Fruit fly (Drosophila melanogaster) whole organism, embryonic: ENCODE data around the gene CG6283.
A peak's percentile ranks its signal among the peaks of the same experiment; 100 is the strongest.

ENCODE experiments used
- Adf1 ChIP-seq: fragments of 200-800 bp; sonication (Bioruptor generic); IDR thresholded peaks from 2 replicates; pipeline ENCODE4 v1.3.6; 2022; ENCODE audit warnings: missing biosample characterization, missing genetic modification characterization
- Aef1 ChIP-seq: fragments of 200-800 bp; sonication (Bioruptor generic); IDR thresholded peaks from 3 replicates; pipeline ENCODE4 v1.3.6; 2022; ENCODE audit warnings: missing biosample characterization, missing genetic modification characterization
- Blimp-1 ChIP-seq: fragments of 200-800 bp; sonication (Bioruptor generic); optimal IDR thresholded peaks from 3 replicates; lab custom pipeline; 2018; ENCODE audit warnings: missing biosample characterization, missing genetic modification characterization, mild to moderate bottlenecking, moderate library complexity, missing genetic modification reagents
- CG10462 ChIP-seq: fragments of 200-800 bp; sonication (Bioruptor generic); optimal IDR thresholded peaks from 2 replicates; lab custom pipeline; 2016; ENCODE audit warnings: missing biosample characterization, missing genetic modification characterization
- CG11695 ChIP-seq: fragments of 200-800 bp; sonication (Bioruptor generic); IDR thresholded peaks from 3 replicates; pipeline ENCODE4 v1.3.6; 2022; ENCODE audit warnings: missing biosample characterization, missing genetic modification characterization
- CG11723 ChIP-seq: fragments of 200-800 bp; sonication (Bioruptor generic); optimal IDR thresholded peaks from 2 replicates; lab custom pipeline; 2017; ENCODE audit warnings: missing biosample characterization, mild to moderate bottlenecking, missing genetic modification characterization
- CG12236 ChIP-seq: fragments of 200-800 bp; sonication (Bioruptor generic); optimal IDR thresholded peaks from 2 replicates; lab custom pipeline; 2016; ENCODE audit warnings: missing biosample characterization, missing genetic modification characterization
- CG1647 ChIP-seq: fragments of 200-800 bp; sonication (Bioruptor generic); optimal IDR thresholded peaks from 3 replicates; lab custom pipeline; 2016; ENCODE audit warnings: missing biosample characterization, missing genetic modification characterization
- CG16815 ChIP-seq: fragments of 200-800 bp; sonication (Bioruptor generic); optimal IDR thresholded peaks from 3 replicates; lab custom pipeline; 2017; ENCODE audit warnings: missing biosample characterization, mild to moderate bottlenecking, missing genetic modification characterization
- CG18599 ChIP-seq: fragments of 200-800 bp; sonication (Bioruptor generic); optimal IDR thresholded peaks from 3 replicates; lab custom pipeline; 2017; ENCODE audit warnings: missing biosample characterization, missing genetic modification characterization, mild to moderate bottlenecking, moderate library complexity, missing genetic modification reagents
- CG30431 ChIP-seq: fragments of 200-800 bp; sonication (Bioruptor generic); optimal IDR thresholded peaks from 2 replicates; lab custom pipeline; 2017; ENCODE audit warnings: missing biosample characterization, missing genetic modification characterization
- CG31365 ChIP-seq: fragments of 200-800 bp; sonication (Bioruptor generic); optimal IDR thresholded peaks from 2 replicates; lab custom pipeline; 2018; ENCODE audit warnings: missing biosample characterization, mild to moderate bottlenecking, missing genetic modification characterization
- CG4282 ChIP-seq: fragments of 200-800 bp; sonication (Bioruptor generic); optimal IDR thresholded peaks from 2 replicates; lab custom pipeline; 2016; ENCODE audit warnings: missing biosample characterization, missing genetic modification characterization
- CG6254 ChIP-seq: fragments of 200-800 bp; sonication (Bioruptor generic); optimal IDR thresholded peaks from 3 replicates; lab custom pipeline; 2017; ENCODE audit warnings: mild to moderate bottlenecking, missing biosample characterization, missing genetic modification reagents, missing genetic modification characterization
- CG6791 ChIP-seq: fragments of 200-800 bp; sonication (Bioruptor generic); IDR thresholded peaks from 3 replicates; pipeline ENCODE4 v1.3.6; 2022; ENCODE audit warnings: missing biosample characterization, missing genetic modification characterization; ENCODE audit not compliant: partially characterized antibody
- CG6813 ChIP-seq: fragments of 200-800 bp; sonication (Bioruptor generic); optimal IDR thresholded peaks from 2 replicates; lab custom pipeline; 2017; ENCODE audit warnings: missing biosample characterization, missing genetic modification characterization, mild to moderate bottlenecking, moderate library complexity, missing genetic modification reagents
- CG7745 ChIP-seq: fragments of 200-800 bp; sonication (Bioruptor generic); optimal IDR thresholded peaks from 2 replicates; lab custom pipeline; 2018; ENCODE audit warnings: missing biosample characterization, mild to moderate bottlenecking, missing genetic modification characterization, moderate library complexity
- Gsc ChIP-seq: fragments of 200-800 bp; sonication (Bioruptor generic); IDR thresholded peaks from 2 replicates; pipeline ENCODE4 v1.3.6; 2022; ENCODE audit warnings: missing biosample characterization, missing genetic modification characterization
- HLH4C ChIP-seq: fragments of 200-800 bp; sonication (Bioruptor generic); IDR thresholded peaks from 3 replicates; pipeline ENCODE4 v1.3.6; 2022; ENCODE audit warnings: missing biosample characterization, missing genetic modification characterization; ENCODE audit not compliant: partially characterized antibody
- HmgZ ChIP-seq: fragments of 200-800 bp; sonication (Bioruptor generic); optimal IDR thresholded peaks from 2 replicates; lab custom pipeline; 2018; ENCODE audit warnings: missing biosample characterization, mild to moderate bottlenecking, missing genetic modification characterization
- Hr78 ChIP-seq, 2 experiments: fragments of 200-800 bp in 1 of 2; fragments of >200 bp in 1 of 2; sonication (Bioruptor generic) in 1 of 2; optimal IDR thresholded peaks; 2 replicates each; lab custom pipeline; 2017 to 2019; ENCODE audit warnings: missing biosample characterization in 2 of 2, missing genetic modification characterization in 2 of 2, mild to moderate bottlenecking in 1 of 2, moderate library complexity in 1 of 2
- Jarid2 ChIP-seq: fragments of 200-800 bp; sonication (Bioruptor generic); optimal IDR thresholded peaks from 3 replicates; lab custom pipeline; 2017; ENCODE audit warnings: mild to moderate bottlenecking, missing biosample characterization, missing genetic modification reagents, missing genetic modification characterization
- Med ChIP-seq: fragments of 200-800 bp; sonication (Bioruptor generic); peaks from one replicate; lab custom pipeline; 2016; ENCODE audit warnings: missing biosample characterization, missing genetic modification characterization, mild to moderate bottlenecking, inconsistent platforms, moderate library complexity
- Meics ChIP-seq: fragments of 200-800 bp; sonication (Bioruptor generic); optimal IDR thresholded peaks from 2 replicates; lab custom pipeline; 2017; ENCODE audit warnings: missing biosample characterization, mild to moderate bottlenecking, missing genetic modification characterization
- Pdp1 ChIP-seq, 2 experiments: fragments of 200-800 bp; sonication (Bioruptor generic); optimal IDR thresholded peaks; 3 replicates each; lab custom pipeline; 2016; ENCODE audit warnings: missing biosample characterization in 2 of 2, missing genetic modification characterization in 2 of 2, mild to moderate bottlenecking in 1 of 2, moderate library complexity in 1 of 2
- Xbp1 ChIP-seq: fragments of 200-800 bp; sonication (Bioruptor generic); optimal IDR thresholded peaks from 3 replicates; lab custom pipeline; 2016; ENCODE audit warnings: missing biosample characterization, mild to moderate bottlenecking, missing genetic modification characterization
- Xrp1 ChIP-seq: fragments of 200-800 bp; sonication (Bioruptor generic); IDR thresholded peaks from 2 replicates; pipeline ENCODE4 v1.3.6; 2022; ENCODE audit warnings: missing biosample characterization, missing genetic modification characterization
- abd-A ChIP-seq: fragments of 200-800 bp; sonication (Bioruptor generic); optimal IDR thresholded peaks from 3 replicates; lab custom pipeline; 2019; ENCODE audit warnings: missing biosample characterization, mild to moderate bottlenecking, missing genetic modification characterization, moderate library complexity
- btn ChIP-seq: fragments of 200-800 bp; sonication (Bioruptor generic); optimal IDR thresholded peaks from 2 replicates; lab custom pipeline; 2016; ENCODE audit warnings: missing biosample characterization, missing genetic modification characterization
- crc ChIP-seq: fragments of 200-800 bp; sonication (Bioruptor generic); optimal IDR thresholded peaks from 2 replicates; lab custom pipeline; 2016; ENCODE audit warnings: missing biosample characterization, missing genetic modification characterization
- dysf ChIP-seq: fragments of 200-800 bp; sonication (Bioruptor generic); IDR thresholded peaks from 3 replicates; pipeline ENCODE4 v1.3.6; 2022; ENCODE audit warnings: missing biosample characterization, missing genetic modification characterization
- gro ChIP-seq: fragments of 200-800 bp; sonication (Bioruptor generic); optimal IDR thresholded peaks from 2 replicates; lab custom pipeline; 2016; ENCODE audit warnings: missing biosample characterization, missing genetic modification characterization
- h ChIP-seq: fragments of >200 bp; optimal IDR thresholded peaks from 2 replicates; lab custom pipeline; 2017
- lab ChIP-seq: fragments of 200-800 bp; sonication (Bioruptor generic); optimal IDR thresholded peaks from 3 replicates; lab custom pipeline; 2017; ENCODE audit warnings: missing biosample characterization, missing genetic modification characterization, mild to moderate bottlenecking, moderate library complexity, missing genetic modification reagents
- pan ChIP-seq, 4 experiments: fragments of >200 bp in 3 of 4; fragments of 200-800 bp in 1 of 4; sonication (Bioruptor generic) in 1 of 4; optimal IDR thresholded peaks in 3 of 4; IDR thresholded peaks in 1 of 4; 2 replicates each; pipeline versions ENCODE4 v1.3.6 to Lab custom; 2017 to 2022; ENCODE audit warnings: missing biosample characterization in 2 of 4, missing genetic modification characterization in 2 of 4, mixed read lengths in 1 of 4
- pnt ChIP-seq: fragments of 200-800 bp; sonication (Bioruptor generic); optimal IDR thresholded peaks from 3 replicates; lab custom pipeline; 2016; ENCODE audit warnings: missing biosample characterization, missing genetic modification characterization
- pum ChIP-seq: fragments of 200-800 bp; sonication (Bioruptor generic); optimal IDR thresholded peaks from 2 replicates; lab custom pipeline; 2016; ENCODE audit warnings: missing biosample characterization, missing genetic modification characterization
- row ChIP-seq: fragments of 200-800 bp; sonication (Bioruptor generic); IDR thresholded peaks from 3 replicates; pipeline ENCODE4 v1.3.6; 2022; ENCODE audit warnings: missing biosample characterization, missing genetic modification characterization
- slbo ChIP-seq: fragments of 200-800 bp; sonication (Bioruptor generic); IDR thresholded peaks from 2 replicates; pipeline ENCODE4 v1.3.6; 2022; ENCODE audit warnings: missing biosample characterization, missing genetic modification characterization
- sna ChIP-seq: fragments of 200-800 bp; sonication (Bioruptor generic); IDR thresholded peaks from 2 replicates; pipeline ENCODE4 v1.3.6; 2022; ENCODE audit warnings: missing biosample characterization, missing genetic modification characterization; ENCODE audit not compliant: partially characterized antibody
- tll ChIP-seq, 2 experiments: fragments of 200-800 bp in 1 of 2; fragments of >200 bp in 1 of 2; sonication (Bioruptor generic) in 1 of 2; optimal IDR thresholded peaks; 2 replicates each; lab custom pipeline; 2017 to 2019; ENCODE audit warnings: missing biosample characterization in 2 of 2, missing genetic modification characterization in 2 of 2, mild to moderate bottlenecking in 1 of 2, moderate library complexity in 1 of 2
- wdn ChIP-seq: fragments of 200-800 bp; sonication (Bioruptor generic); IDR thresholded peaks from 2 replicates; pipeline ENCODE4 v1.3.6; 2022; ENCODE audit warnings: missing biosample characterization, missing genetic modification characterization
- wek ChIP-seq: fragments of 200-800 bp; sonication (Bioruptor generic); optimal IDR thresholded peaks from 3 replicates; lab custom pipeline; 2018; ENCODE audit warnings: missing biosample characterization, mild to moderate bottlenecking, missing genetic modification characterization, moderate library complexity

CG6283 gene

DNA sequence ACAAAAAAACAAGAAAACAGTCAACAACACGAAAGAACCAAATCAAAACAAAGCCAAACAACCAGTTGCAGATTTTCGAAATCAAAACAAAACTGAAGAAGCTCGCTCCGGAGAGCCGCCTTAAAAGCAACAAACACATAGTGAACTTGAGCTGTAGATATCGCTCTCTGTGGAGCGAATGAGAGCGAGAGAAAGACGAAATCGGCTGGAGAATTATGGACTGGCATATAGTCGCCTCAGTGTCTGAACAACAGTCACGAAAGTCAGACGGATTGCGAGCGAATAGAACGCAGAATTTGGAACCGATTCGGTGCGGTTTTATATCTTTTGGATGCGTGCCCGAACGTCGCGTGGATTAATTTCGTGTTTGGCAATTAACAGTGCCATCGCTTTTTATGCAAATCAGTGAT is 40.9 kb downstream of the CG6283 start (continued):
- peak in 1 of 2 experiments; percentile 43 for TF ChIP-seq Hr78 (GFP tag; optimal IDR thresholded peaks at IDR 0.05; lab: Kevin White, UChicago)
- TF ChIP-seq HmgZ (tag; lab: Kevin White, UChicago): peak; percentile 1
- peak; percentile 57 for TF ChIP-seq abd-A (tag; lab: Kevin White, UChicago)
- peak; percentile 88 for TF ChIP-seq Jarid2 (GFP tag; lab: Kevin White, UChicago)
- 0 out of 2 replicates have a peak, but pooled peaks have one; percentile 31 for TF ChIP-seq sna (GFP tag; lab: Robert Waterston, UW)
- TF ChIP-seq lab (GFP tag; lab: Kevin White, UChicago): peak; percentile 65
- peak; percentile 35 for TF ChIP-seq slbo
- TF ChIP-seq, all 482 proteins: peak for 74

DNA sequence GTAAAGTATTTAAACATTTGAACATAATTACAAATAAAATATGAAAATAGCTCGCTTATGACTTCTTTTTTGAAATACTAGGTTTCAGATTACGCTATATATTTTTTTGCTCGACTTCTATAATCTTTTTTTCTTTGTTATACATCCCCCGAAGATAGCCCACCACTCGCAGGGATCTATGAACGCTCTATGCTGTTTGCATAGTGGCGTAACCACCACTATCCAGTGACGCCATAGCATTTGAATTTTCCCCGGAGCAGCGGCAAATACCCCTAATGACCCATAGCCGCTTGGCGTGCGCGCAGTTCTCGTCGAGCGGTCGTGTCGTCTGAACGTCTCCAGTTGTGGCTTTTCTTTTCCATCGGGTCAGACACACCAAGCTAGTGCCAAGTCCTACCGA is 42.9 kb downstream of the CG6283 start, which contains the start of the genes CG14253 and CG46313:
CG14253 (plus strand) TSS at position 301 of the 400 bp plus-strand sequence.
CG46313 (plus strand) TSS at position 301 of the 400 bp plus-strand sequence.
- TF ChIP-seq pum (GFP tag; lab: Kevin White, UChicago) (no peak), Xbp1 (GFP tag; lab: Kevin White, UChicago) (no peak), pnt (no peak), CG4282 (GFP tag; lab: Kevin White, UChicago) (no peak), Meics (GFP tag; lab: Kevin White, UChicago) (peak; percentile 5), Pdp1 (GFP tag; optimal IDR thresholded peaks at IDR 0.05; lab: Kevin White, UChicago) (peak in 1 of 2 experiments; percentile 53), wdn (GFP tag; lab: Robert Waterston, UW) (no peak), CG11723 (GFP tag; lab: Kevin White, UChicago) (no peak), CG31365 (tag; lab: Kevin White, UChicago) (no peak), lab (GFP tag; lab: Kevin White, UChicago) (peak; percentile 29), CG6791 (GFP tag; lab: Robert Waterston, UW) (no peak), CG10462 (GFP tag; lab: Kevin White, UChicago) (no peak), CG6254 (no peak), CG1647 (GFP tag; lab: Kevin White, UChicago) (no peak), tll (GFP tag; optimal IDR thresholded peaks at IDR 0.05; lab: Kevin White, UChicago) (no peak), CG6813 (GFP tag; lab: Kevin White, UChicago) (no peak), CG18599 (peak; percentile 3), Adf1 (GFP tag; lab: Robert Waterston, UW) (peak; percentile 11; the same call in 1 of the 2 replicates), abd-A (tag; lab: Kevin White, UChicago) (no peak), Xrp1 (GFP tag; lab: Robert Waterston, UW) (no peak), CG7745 (tag; lab: Kevin White, UChicago) (no peak), gro (no peak), CG12236 (GFP tag; lab: Kevin White, UChicago) (no peak), h (no peak), Aef1 (GFP tag; lab: Robert Waterston, UW) (no peak), btn (GFP tag; lab: Kevin White, UChicago) (no peak), HLH4C (GFP tag; lab: Robert Waterston, UW) (no peak), dysf (GFP tag; lab: Robert Waterston, UW) (0 out of 3 replicates have a peak, but pooled peaks have one; percentile 5), Med (GFP tag; lab: Kevin White, UChicago) (peak; percentile 30), wek (GFP tag; lab: Kevin White, UChicago) (peak; percentile 36), pan (optimal IDR thresholded peaks at IDR 0.05; lab: Kevin White, UChicago) (no peak), pan (GFP tag; optimal IDR thresholded peaks at IDR 0.05 in 1 of 2, IDR thresholded peaks at IDR 0.05 in 1 of 2) (no peak), crc (GFP tag; lab: Kevin White, UChicago) (peak; percentile 6), Gsc (GFP tag; lab: Robert Waterston, UW) (no peak), CG16815 (GFP tag; lab: Kevin White, UChicago) (no peak), CG11695 (GFP tag; lab: Robert Waterston, UW) (no peak), CG30431 (no peak), Blimp-1 (no peak), row (peak; percentile 26; the same call in 1 of the 3 replicates)
